Fruit fly (Drosophila melanogaster): ENCODE data around the gene Wnt4.

The Wnt4 gene

DNA sequence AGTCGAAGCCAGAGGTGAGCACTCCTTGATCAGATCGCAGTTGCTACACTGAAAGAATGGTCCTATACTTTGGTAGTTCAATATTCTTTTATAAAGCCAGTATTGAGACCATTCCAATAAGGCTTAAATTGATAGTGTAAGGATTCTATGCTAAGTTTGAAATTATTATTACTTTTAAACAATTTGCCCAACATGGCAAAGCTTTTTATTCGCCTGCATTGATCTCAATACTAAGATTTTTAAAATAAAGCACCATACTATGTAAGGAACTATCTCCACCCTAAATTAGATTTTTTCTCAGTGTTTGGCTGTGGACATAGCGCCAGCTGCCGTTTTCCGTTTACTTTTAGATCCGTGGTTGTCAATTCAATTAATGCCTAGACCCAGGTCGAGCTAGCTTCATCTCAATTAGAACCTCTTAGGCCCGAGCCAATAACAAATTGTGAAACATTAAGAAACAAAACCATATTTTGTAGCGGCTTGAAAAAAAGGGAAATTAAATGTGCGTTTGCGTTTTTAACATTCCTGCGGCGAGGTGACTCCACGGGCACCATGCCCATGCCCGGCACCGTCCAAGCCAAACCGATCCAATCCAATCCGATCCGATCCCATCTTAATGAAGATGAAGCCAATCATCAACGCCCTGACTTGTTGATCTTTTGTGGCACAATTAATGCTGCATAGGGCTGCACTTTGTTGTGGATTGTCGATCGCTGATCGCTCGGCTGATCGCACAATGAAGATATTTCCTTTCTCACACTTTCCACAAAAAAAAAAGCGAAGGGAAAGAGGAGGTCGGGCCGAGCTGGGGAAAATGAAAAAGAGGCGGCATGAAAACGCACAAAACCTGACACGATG lies 16.7 kb upstream of the Wnt4 start:
- TF ChIP-seq sv (GFP tag; optimal IDR thresholded peaks at IDR 0.05) (no peak), dl (GFP tag; optimal IDR thresholded peaks at IDR 0.05; ENCODE audit: insufficient read depth in 1 of 2, partially characterized antibody in 2 of 2) (no peak), Jra (GFP tag; optimal IDR thresholded peaks at IDR 0.05) (no peak), psq (GFP tag; optimal IDR thresholded peaks at IDR 0.05) (no peak), Rel (GFP tag; optimal IDR thresholded peaks at IDR 0.05) (no peak), Rel (tag; optimal IDR thresholded peaks at IDR 0.05) (no peak), CrebA (GFP tag; optimal IDR thresholded peaks at IDR 0.05; ENCODE audit: borderline replicate concordance) (no peak), Mio (GFP tag; optimal IDR thresholded peaks at IDR 0.05) (no peak), tai (GFP tag; optimal IDR thresholded peaks at IDR 0.05) (no peak), foxo (GFP tag; optimal IDR thresholded peaks at IDR 0.05) (no peak), rgr (GFP tag; optimal IDR thresholded peaks at IDR 0.05) (no peak), brk (GFP tag; optimal IDR thresholded peaks at IDR 0.05) (no peak), GATAd (GFP tag; optimal IDR thresholded peaks at IDR 0.05) (no peak), pan (optimal IDR thresholded peaks at IDR 0.05) (no peak), ey (GFP tag; optimal IDR thresholded peaks at IDR 0.05) (no peak)

DNA sequence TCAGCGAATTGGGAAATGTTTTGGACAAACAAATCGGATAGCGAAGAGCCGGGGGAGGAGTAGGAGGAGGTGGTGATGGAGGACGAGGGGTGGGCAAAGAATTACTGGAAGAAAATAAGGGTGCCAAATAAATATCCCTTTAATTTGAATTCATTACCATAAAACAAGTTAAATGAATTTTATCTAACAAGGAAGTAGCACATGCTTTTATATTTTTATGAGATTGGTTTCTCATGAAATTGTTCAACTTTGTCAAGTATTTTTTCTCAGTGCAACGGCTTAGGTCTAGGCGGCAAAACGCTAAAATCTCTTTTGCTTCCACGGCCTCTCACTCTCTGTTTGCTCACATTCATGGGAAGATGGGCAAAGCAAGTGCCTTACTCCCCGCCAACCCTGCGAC lies 15.0 kb upstream of the Wnt4 start:
- no peak for TF ChIP-seq N (GFP tag; optimal IDR thresholded peaks at IDR 0.05)
- TF ChIP-seq Hnf4 (GFP tag; optimal IDR thresholded peaks at IDR 0.05) = no peak
- no peak for TF ChIP-seq br (GFP tag; optimal IDR thresholded peaks at IDR 0.05)
- no peak for TF ChIP-seq dl (GFP tag; optimal IDR thresholded peaks at IDR 0.05; ENCODE audit: insufficient read depth in 1 of 2, partially characterized antibody in 2 of 2)
- TF ChIP-seq sv (GFP tag; optimal IDR thresholded peaks at IDR 0.05) = no peak
- no peak for TF ChIP-seq woc (GFP tag; optimal IDR thresholded peaks at IDR 0.05)
- TF ChIP-seq CG32264 (GFP tag; optimal IDR thresholded peaks at IDR 0.05) = no peak
- no peak for TF ChIP-seq OdsH (GFP tag; optimal IDR thresholded peaks at IDR 0.05)
- TF ChIP-seq Jra (GFP tag; optimal IDR thresholded peaks at IDR 0.05) = no peak
- no peak for TF ChIP-seq Hr78 (GFP tag; optimal IDR thresholded peaks at IDR 0.05)
- TF ChIP-seq Rel (GFP tag; optimal IDR thresholded peaks at IDR 0.05) = no peak
- no peak for TF ChIP-seq Rel (tag; optimal IDR thresholded peaks at IDR 0.05)
- TF ChIP-seq tai (GFP tag; optimal IDR thresholded peaks at IDR 0.05) = no peak

DNA sequence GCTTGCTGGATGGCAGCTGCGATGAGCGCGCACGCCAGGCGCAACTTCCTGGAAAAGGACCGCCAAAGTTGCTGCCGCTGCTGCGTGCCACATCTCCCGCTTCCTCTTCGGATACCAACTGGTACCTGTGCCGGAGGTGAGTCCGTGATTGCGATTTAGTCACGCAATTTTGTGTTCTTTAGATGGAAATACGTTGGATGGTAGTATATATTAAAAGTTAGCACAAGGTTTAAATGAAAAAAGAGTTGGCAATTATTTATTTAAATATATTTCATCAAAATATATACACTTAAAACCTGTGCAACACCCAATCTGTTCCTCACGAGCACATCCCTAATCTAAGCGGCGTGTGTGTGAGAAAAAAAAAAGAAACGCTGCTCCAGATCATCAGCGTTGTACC lies 13.6 kb upstream of the Wnt4 start:
- TF ChIP-seq Hr83 (GFP tag; optimal IDR thresholded peaks at IDR 0.05; ENCODE audit: poor library complexity, severe bottlenecking) (no peak), dl (GFP tag; optimal IDR thresholded peaks at IDR 0.05; ENCODE audit: insufficient read depth in 1 of 2, partially characterized antibody in 2 of 2) (no peak), N (GFP tag; optimal IDR thresholded peaks at IDR 0.05) (no peak), Dif (GFP tag; optimal IDR thresholded peaks at IDR 0.05; ENCODE audit: partially characterized antibody) (no peak), CrebA (GFP tag; optimal IDR thresholded peaks at IDR 0.05; ENCODE audit: borderline replicate concordance) (no peak), OdsH (GFP tag; optimal IDR thresholded peaks at IDR 0.05) (peak; percentile 51), foxo (GFP tag; optimal IDR thresholded peaks at IDR 0.05) (peak in 1 of 2 experiments; percentile 6), HLH106 (tag; optimal IDR thresholded peaks at IDR 0.05) (no peak), psq (GFP tag; optimal IDR thresholded peaks at IDR 0.05) (peak; percentile 34), rgr (GFP tag; optimal IDR thresholded peaks at IDR 0.05) (peak; percentile 12), dmrt93B (GFP tag; optimal IDR thresholded peaks at IDR 0.05) (no peak), h (GFP tag; optimal IDR thresholded peaks at IDR 0.05) (peak; percentile 41), Sp1 (GFP tag; optimal IDR thresholded peaks at IDR 0.05) (peak; percentile 16), ey (GFP tag; optimal IDR thresholded peaks at IDR 0.05) (peak; percentile 15), CG9705 (GFP tag; optimal IDR thresholded peaks at IDR 0.05) (no peak), brk (GFP tag; optimal IDR thresholded peaks at IDR 0.05) (no peak), Mio (GFP tag; optimal IDR thresholded peaks at IDR 0.05) (no peak), GATAd (GFP tag; optimal IDR thresholded peaks at IDR 0.05) (no peak)

DNA sequence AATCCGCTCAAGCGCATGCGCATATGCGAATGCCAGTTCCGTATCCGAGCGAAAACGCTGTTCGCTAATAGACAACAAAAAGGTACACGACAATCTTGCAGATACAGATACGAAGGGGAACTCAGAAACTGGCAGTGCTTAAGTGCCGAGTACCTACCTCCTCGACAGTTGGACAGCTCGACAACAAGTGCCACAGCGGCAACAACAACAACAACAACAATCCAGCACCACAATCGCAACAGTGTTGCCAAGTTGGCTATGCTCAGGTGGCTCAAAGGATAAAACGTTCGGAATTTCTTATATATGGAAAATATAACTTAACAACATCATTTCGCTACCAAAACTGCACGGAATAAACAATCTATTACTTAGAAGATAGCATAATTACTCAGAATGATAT lies 12.9 kb upstream of the Wnt4 start:
- TF ChIP-seq jim (GFP tag; optimal IDR thresholded peaks at IDR 0.05) = no peak
- no peak for TF ChIP-seq N (GFP tag; optimal IDR thresholded peaks at IDR 0.05)
- TF ChIP-seq Hr78 (GFP tag; optimal IDR thresholded peaks at IDR 0.05) = no peak
- TF ChIP-seq CrebA (GFP tag; optimal IDR thresholded peaks at IDR 0.05; ENCODE audit: borderline replicate concordance) = no peak
- TF ChIP-seq Vsx2 (GFP tag; optimal IDR thresholded peaks at IDR 0.05; ENCODE audit: partially characterized antibody) = no peak
- TF ChIP-seq OdsH (GFP tag; optimal IDR thresholded peaks at IDR 0.05) = no peak
- TF ChIP-seq Dif (GFP tag; optimal IDR thresholded peaks at IDR 0.05; ENCODE audit: partially characterized antibody) = no peak
- no peak for TF ChIP-seq GATAd (GFP tag; optimal IDR thresholded peaks at IDR 0.05)
- TF ChIP-seq rgr (GFP tag; optimal IDR thresholded peaks at IDR 0.05) = no peak
- no peak for TF ChIP-seq CG32264 (GFP tag; optimal IDR thresholded peaks at IDR 0.05)
- TF ChIP-seq HLH106 (tag; optimal IDR thresholded peaks at IDR 0.05) = no peak
- no peak for TF ChIP-seq Hnf4 (GFP tag; optimal IDR thresholded peaks at IDR 0.05)
- TF ChIP-seq foxo (GFP tag; optimal IDR thresholded peaks at IDR 0.05) = no peak
- TF ChIP-seq dsf (GFP tag; optimal IDR thresholded peaks at IDR 0.05; ENCODE audit: borderline replicate concordance) = no peak
- TF ChIP-seq sv (GFP tag; optimal IDR thresholded peaks at IDR 0.05) = no peak
- TF ChIP-seq Rel (GFP tag; optimal IDR thresholded peaks at IDR 0.05) = no peak
- no peak for TF ChIP-seq Rel (tag; optimal IDR thresholded peaks at IDR 0.05)
- TF ChIP-seq psq (GFP tag; optimal IDR thresholded peaks at IDR 0.05) = no peak
